Fruit fly (Drosophila melanogaster): ENCODE data around the gene CG6974.

Gene CG6974

DNA sequence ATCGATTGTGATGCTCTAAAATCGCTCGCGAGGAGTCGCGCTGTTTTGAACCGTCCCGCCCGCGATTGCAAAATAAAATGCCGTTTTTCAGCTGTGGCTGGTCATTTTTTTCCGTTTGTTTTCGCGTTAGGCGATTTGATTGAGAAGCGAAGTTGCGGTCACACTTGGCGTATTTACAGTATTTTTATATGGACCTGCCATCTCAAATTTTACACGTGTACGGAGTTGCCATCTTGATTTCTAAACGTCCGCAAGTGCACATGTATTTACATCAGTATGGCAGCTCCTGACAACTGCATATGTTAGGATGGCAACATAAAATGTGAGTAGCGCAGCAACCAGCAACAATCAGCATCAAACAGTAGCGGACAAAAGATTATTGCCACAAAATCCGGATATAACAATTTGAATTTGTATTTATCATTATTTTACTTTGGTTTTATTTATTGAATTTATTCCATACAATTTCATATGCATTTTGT is 16.5 kb upstream of the CG6974 start, which contains the start of gene CG6966 (continued):
- peak; percentile 93 for TF ChIP-seq sug (tag; optimal IDR thresholded peaks at IDR 0.05)
- TF ChIP-seq CG3065 (GFP tag; optimal IDR thresholded peaks at IDR 0.05), result peak; percentile 93
- TF ChIP-seq Optix (GFP tag; IDR thresholded peaks at IDR 0.05), result no peak
- no peak for TF ChIP-seq Dfd (GFP tag; optimal IDR thresholded peaks at IDR 0.05)
- peak; percentile 78 for TF ChIP-seq CG31365 (tag; optimal IDR thresholded peaks at IDR 0.05)
- no peak for TF ChIP-seq CG34422 (GFP tag; IDR thresholded peaks at IDR 0.05)
- no peak for TF ChIP-seq CG14441 (GFP tag; IDR thresholded peaks at IDR 0.05)
- peak; percentile 98 for TF ChIP-seq HmgD (GFP tag; optimal IDR thresholded peaks at IDR 0.05)
- TF ChIP-seq CG8944 (GFP tag; optimal IDR thresholded peaks at IDR 0.05), result peak; percentile 94
- no peak for TF ChIP-seq HLH4C (GFP tag; IDR thresholded peaks at IDR 0.05; ENCODE audit: partially characterized antibody)
- TF ChIP-seq zfh1 (GFP tag; IDR thresholded peaks at IDR 0.05), result no peak
- TF ChIP-seq insv (GFP tag; optimal IDR thresholded peaks at IDR 0.05), result peak in 1 of 2 experiments; percentile 88
- peak; percentile 80 for TF ChIP-seq odd (GFP tag; optimal IDR thresholded peaks at IDR 0.05)
- TF ChIP-seq jing (GFP tag; optimal IDR thresholded peaks at IDR 0.05), result peak; percentile 91
- peak; percentile 97 for TF ChIP-seq Mes4 (GFP tag; optimal IDR thresholded peaks at IDR 0.05)
- peak; percentile 97 for TF ChIP-seq CG9609 (GFP tag; optimal IDR thresholded peaks at IDR 0.05)
- no peak for TF ChIP-seq CG8765 (GFP tag; IDR thresholded peaks at IDR 0.05)
- TF ChIP-seq B-H2 (GFP tag; optimal IDR thresholded peaks at IDR 0.05), result peak; percentile 99
- TF ChIP-seq CG8924 (tag; optimal IDR thresholded peaks at IDR 0.05), result peak; percentile 83
- TF ChIP-seq sc (optimal IDR thresholded peaks at IDR 0.05), result no peak
- TF ChIP-seq sc (GFP tag; optimal IDR thresholded peaks at IDR 0.05), result peak; percentile 89
- TF ChIP-seq MTF-1 (GFP tag; optimal IDR thresholded peaks at IDR 0.05; ENCODE audit: borderline replicate concordance), result peak; percentile 96
- TF ChIP-seq CG10209 (GFP tag; optimal IDR thresholded peaks at IDR 0.05), result peak; percentile 97
- peak; percentile 90 for TF ChIP-seq Chrac-16 (GFP tag; optimal IDR thresholded peaks at IDR 0.05)
- TF ChIP-seq nom (GFP tag; optimal IDR thresholded peaks at IDR 0.05), result peak; percentile 79
- TF ChIP-seq ems (GFP tag; optimal IDR thresholded peaks at IDR 0.05), result peak; percentile 96
- peak; percentile 93 for TF ChIP-seq Dad (GFP tag; optimal IDR thresholded peaks at IDR 0.05)
- peak; percentile 77 for TF ChIP-seq Sox100B (GFP tag; optimal IDR thresholded peaks at IDR 0.05)
- peak; percentile 93 for TF ChIP-seq Dek (tag; optimal IDR thresholded peaks at IDR 0.05)
- TF ChIP-seq CG1602 (GFP tag; optimal IDR thresholded peaks at IDR 0.05), result peak; percentile 92
- TF ChIP-seq CG4820 (GFP tag; optimal IDR thresholded peaks at IDR 0.05), result peak; percentile 91
- peak; percentile 93 for TF ChIP-seq CG4854 (GFP tag; optimal IDR thresholded peaks at IDR 0.05)
- TF ChIP-seq CG7271 (tag; optimal IDR thresholded peaks at IDR 0.05), result peak; percentile 92
- TF ChIP-seq CG17361 (GFP tag; IDR thresholded peaks at IDR 0.05), result no peak
- peak; percentile 68; the same call in 2 of the 3 replicates for TF ChIP-seq CG7357 (GFP tag; IDR thresholded peaks at IDR 0.05)
- no peak for TF ChIP-seq Ptx1 (GFP tag; IDR thresholded peaks at IDR 0.05)
- TF ChIP-seq tap (tag; optimal IDR thresholded peaks at IDR 0.05), result peak; percentile 73
- peak; percentile 93 for TF ChIP-seq CG3838 (GFP tag; optimal IDR thresholded peaks at IDR 0.05)
- TF ChIP-seq sqz (GFP tag; optimal IDR thresholded peaks at IDR 0.05), result peak; percentile 94
- peak; percentile 90 for TF ChIP-seq CG16863 (GFP tag; optimal IDR thresholded peaks at IDR 0.05)
- peak; percentile 58 for TF ChIP-seq pita (GFP tag; optimal IDR thresholded peaks at IDR 0.05)
- peak; percentile 96 for TF ChIP-seq NC2α (GFP tag; optimal IDR thresholded peaks at IDR 0.05)
- peak; percentile 90 for TF ChIP-seq BtbVII (GFP tag; optimal IDR thresholded peaks at IDR 0.05)
- peak; percentile 78 for TF ChIP-seq CG15696 (tag; optimal IDR thresholded peaks at IDR 0.05)
- TF ChIP-seq tin (GFP tag; optimal IDR thresholded peaks at IDR 0.05), result peak; percentile 90
- TF ChIP-seq slou (GFP tag; optimal IDR thresholded peaks at IDR 0.05), result peak; percentile 98
- TF ChIP-seq Dll (GFP tag; IDR thresholded peaks at IDR 0.05; ENCODE audit: partially characterized antibody), result no peak
- no peak for TF ChIP-seq CG11085 (GFP tag; IDR thresholded peaks at IDR 0.05)
- no peak for TF ChIP-seq Tbp (GFP tag; optimal IDR thresholded peaks at IDR 0.05)
- no peak for TF ChIP-seq sr (GFP tag; IDR thresholded peaks at IDR 0.05)
- TF ChIP-seq CG15601 (tag; optimal IDR thresholded peaks at IDR 0.05), result peak; percentile 94
- TF ChIP-seq CG2199 (GFP tag; IDR thresholded peaks at IDR 0.05), result no peak

All from whole organism, embryonic.